Worm (Caenorhabditis elegans): Measurements from ENCODE around the gene F21D9.8.
"Not testable (repeated sequence)": the region's sequence is repeated elsewhere in the genome, so short reads cannot be mapped to it uniquely, and the experiment has no call there.

DNA sequence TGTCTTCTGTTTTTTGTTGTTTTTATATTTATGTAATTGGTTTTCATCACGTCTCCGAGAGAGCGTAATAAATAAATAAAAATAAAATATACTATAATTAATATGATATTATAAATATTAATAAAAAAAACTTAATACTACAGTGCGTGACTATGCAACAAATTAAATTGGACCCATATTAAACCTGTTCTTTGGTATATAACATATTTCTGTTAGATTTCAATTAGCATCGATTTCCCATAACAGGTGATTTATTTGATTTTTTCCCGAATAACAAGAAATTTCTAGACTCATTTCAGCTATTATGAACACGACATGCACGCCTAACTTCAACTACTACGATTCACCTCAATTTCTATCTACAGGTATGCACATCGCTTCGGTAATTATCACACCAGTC lies 37.3 kb upstream of the F21D9.8 start, which contains the start of gene srh-208:
- not testable (repeated sequence) for TF ChIP-seq ztf-11, zag-1, lin-39, elt-1, ztf-4, ceh-28, ceh-16, elt-3, pqm-1, mdl-1, lsy-12 (tag; optimal IDR thresholded peaks at IDR 0.05)
